Worm (Caenorhabditis elegans): Measurements from ENCODE around the gene arrd-15.

The arrd-15 gene

ce11 chrIII:8985461-8985860 lies 55.6 kb downstream of the arrd-15 start (continued):
- peak; percentile 36; the same call in 1 of the 2 replicates for TF ChIP-seq D2030.7 (GFP tag; IDR thresholded peaks at IDR 0.05)
- no peak for TF ChIP-seq F49E8.2 (tag; optimal IDR thresholded peaks at IDR 0.05; ENCODE audit: insufficient read depth)
- no peak for TF ChIP-seq madf-10 (tag; optimal IDR thresholded peaks at IDR 0.05)
- no peak for TF ChIP-seq aptf-3 (GFP tag; IDR thresholded peaks at IDR 0.05)
- TF ChIP-seq lsy-27 (tag; optimal IDR thresholded peaks at IDR 0.05; ENCODE audit: borderline replicate concordance, insufficient read depth): no peak
- no peak for TF ChIP-seq nhr-90 (tag; optimal IDR thresholded peaks at IDR 0.05)
- peak; percentile 31 for TF ChIP-seq lsl-1 (GFP tag; optimal IDR thresholded peaks at IDR 0.05)
- no peak for TF ChIP-seq aptf-2 (GFP tag; conservative IDR thresholded peaks at IDR 0.05)
- no peak for TF ChIP-seq madf-8 (GFP tag; conservative IDR thresholded peaks at IDR 0.05)
- no peak for TF ChIP-seq F39B2.1 (GFP tag; IDR thresholded peaks at IDR 0.05)
- TF ChIP-seq lin-54 (GFP tag; optimal IDR thresholded peaks at IDR 0.05): peak; percentile 89
- TF ChIP-seq gei-17 (GFP tag; optimal IDR thresholded peaks at IDR 0.05): no peak
- peak; percentile 52 for TF ChIP-seq dpl-1 (GFP tag; optimal IDR thresholded peaks at IDR 0.05)
- no peak for TF ChIP-seq nfya-2 (GFP tag; IDR thresholded peaks at IDR 0.05)

DNA sequence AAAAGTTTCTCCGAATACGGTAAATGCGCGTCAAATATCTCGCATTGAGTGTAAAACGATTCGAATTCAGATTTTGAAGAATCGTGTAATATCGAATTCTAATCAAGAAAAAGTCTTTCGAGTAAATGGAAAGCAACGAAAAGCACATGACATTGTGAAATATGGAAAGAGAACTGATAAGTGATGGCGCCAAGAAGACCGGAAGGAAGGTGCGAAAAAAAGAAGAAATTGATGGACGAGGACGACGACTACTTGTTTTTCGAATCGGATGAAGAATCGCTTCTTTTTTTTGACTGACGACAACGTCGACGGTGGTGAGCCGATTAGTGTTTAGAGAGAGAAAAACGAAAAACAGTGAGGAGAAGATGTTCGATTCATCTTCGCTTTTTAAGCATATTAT lies 56.1 kb downstream of the arrd-15 start:
- TF ChIP-seq nhr-80 (tag; optimal IDR thresholded peaks at IDR 0.05): peak; percentile 68
- no peak for TF ChIP-seq Y56A3A.18 (GFP tag; IDR thresholded peaks at IDR 0.05)
- TF ChIP-seq lsy-27 (tag; optimal IDR thresholded peaks at IDR 0.05; ENCODE audit: borderline replicate concordance, insufficient read depth): no peak
- TF ChIP-seq cebp-1 (GFP tag; IDR thresholded peaks at IDR 0.05): no peak
- TF ChIP-seq cebp-1 (tag; optimal IDR thresholded peaks at IDR 0.05): peak; percentile 62
- no peak for TF ChIP-seq nhr-27 (tag; optimal IDR thresholded peaks at IDR 0.05)
- no peak for TF ChIP-seq B0261.1 (tag; optimal IDR thresholded peaks at IDR 0.05)
